Worm (Caenorhabditis elegans) whole organism, early embryonic: ENCODE data around the gene F09F9.5.

Source experiments
- hmg-4 ChIP-seq: fragments of 200-800 bp; sonication (Bioruptor generic); optimal IDR thresholded peaks from 2 replicates; lab custom pipeline; 2018; ENCODE audit warnings: mild to moderate bottlenecking, missing genetic modification characterization, missing compliant biosample characterization
- tbx-11 ChIP-seq: fragments of 200-800 bp; sonication (Bioruptor generic); IDR thresholded peaks from 2 replicates; pipeline ENCODE4 v1.3.6; 2022; ENCODE audit warnings: missing genetic modification characterization, missing compliant biosample characterization

DNA sequence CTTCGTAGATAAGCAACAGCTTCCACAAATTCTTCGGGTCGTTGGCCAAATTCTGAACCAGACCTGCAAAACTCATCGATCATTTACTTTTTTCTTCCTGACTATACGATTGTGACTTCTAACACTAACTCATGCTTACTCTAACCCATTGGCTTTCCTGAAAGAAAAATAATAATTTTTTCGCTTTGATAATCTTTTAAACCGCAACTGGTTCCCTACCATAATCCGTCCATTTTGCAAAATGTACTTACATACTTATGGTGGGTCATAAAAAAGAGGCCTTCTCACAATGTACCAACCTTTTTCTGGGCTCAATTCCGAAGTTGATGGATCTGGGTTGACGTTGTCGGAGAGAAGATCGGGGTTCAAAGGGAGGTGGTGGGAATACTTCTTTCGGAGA lies 22.7 kb upstream of the F09F9.5 start:
- TF ChIP-seq tbx-11 (no peak), hmg-4 (GFP tag; lab: Kevin White, UChicago) (no peak)
